Worm (Caenorhabditis elegans) whole organism, L4/young adult: ENCODE data around the gene slc-28.2.
"Not testable (repeated sequence)": the region's sequence is repeated elsewhere in the genome, so short reads cannot be mapped to it uniquely, and the experiment has no call there.

ENCODE experiments used
- W03F9.2 ChIP-seq: fragments of 150-350 bp; optimal IDR thresholded peaks from 2 replicates; lab custom pipeline; 2014; ENCODE audit warnings: missing biosample characterization, missing genetic modification characterization
- dao-5 ChIP-seq: sonication (generic microtip); optimal IDR thresholded peaks from 2 replicates; lab custom pipeline; 2016; ENCODE audit warnings: missing genotype, missing genetic modification characterization, moderate library complexity, missing compliant biosample characterization
- him-1 ChIP-seq: sonication (generic microtip); optimal IDR thresholded peaks from 2 replicates; lab custom pipeline; 2016; ENCODE audit warnings: missing genotype, missing genetic modification reagents, missing genetic modification characterization, missing compliant biosample characterization

Gene slc-28.2

ce11 chrV:3496880-3497279, 36.9 kb downstream of the slc-28.2 start, which contains the start of gene C07G3.15:
Gene C07G3.15 (minus strand): TSS chrV:3496980.
- TF ChIP-seq W03F9.2 (tag; lab: Kevin White, UChicago) = no peak
- no peak for TF ChIP-seq him-1
- no peak for TF ChIP-seq dao-5 (tag; lab: Kevin White, UChicago)

ce11 chrV:3502038-3502437, 42.0 kb downstream of the slc-28.2 start, which contains the start of the genes C07G3.8 and C07G3.10:
Gene C07G3.8 (minus strand): TSS chrV:3502138.
Gene C07G3.10 (plus strand): TSS chrV:3502307.
- TF ChIP-seq dao-5 (tag; lab: Kevin White, UChicago) (no peak), him-1 (no peak), W03F9.2 (tag; lab: Kevin White, UChicago) (no peak)

ce11 chrV:3505745-3506144, 45.7 kb downstream of the slc-28.2 start:
- TF ChIP-seq W03F9.2 (tag; lab: Kevin White, UChicago) (no peak), dao-5 (tag; lab: Kevin White, UChicago) (no peak), him-1 (no peak)

DNA sequence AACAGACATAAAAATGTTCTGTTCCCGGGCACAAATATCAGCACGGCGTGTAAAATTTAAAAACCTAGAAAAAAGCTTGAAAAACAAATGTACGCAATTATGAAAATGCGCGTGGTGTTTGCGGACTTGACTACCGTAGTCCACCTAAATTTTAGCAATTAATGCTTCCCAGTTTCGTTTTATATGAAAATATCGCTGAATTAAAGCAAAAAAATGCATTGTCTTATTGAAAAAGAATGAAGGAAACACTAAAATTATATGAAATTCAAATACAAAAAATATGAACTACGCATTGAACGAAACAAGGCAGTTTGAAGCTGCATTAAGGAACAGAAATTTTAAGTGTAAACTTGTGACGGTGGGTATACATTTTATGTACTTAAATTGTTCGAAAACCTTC, 46.2 kb downstream of the slc-28.2 start, which contains the start of gene ugt-64:
ugt-64 (minus strand) TSS at position 101 of the 400 bp plus-strand sequence.
- not testable (repeated sequence) for TF ChIP-seq him-1; dao-5 (tag; lab: Kevin White, UChicago); W03F9.2 (tag; lab: Kevin White, UChicago)

- no peak for TF ChIP-seq him-1
- TF ChIP-seq dao-5 (tag; lab: Kevin White, UChicago) = no peak
Measured at ce11 chrV:3507691-3508090, 47.7 kb downstream of the slc-28.2 start, which contains the start of gene str-225. Gene str-225 (plus strand): TSS chrV:3507822.

DNA sequence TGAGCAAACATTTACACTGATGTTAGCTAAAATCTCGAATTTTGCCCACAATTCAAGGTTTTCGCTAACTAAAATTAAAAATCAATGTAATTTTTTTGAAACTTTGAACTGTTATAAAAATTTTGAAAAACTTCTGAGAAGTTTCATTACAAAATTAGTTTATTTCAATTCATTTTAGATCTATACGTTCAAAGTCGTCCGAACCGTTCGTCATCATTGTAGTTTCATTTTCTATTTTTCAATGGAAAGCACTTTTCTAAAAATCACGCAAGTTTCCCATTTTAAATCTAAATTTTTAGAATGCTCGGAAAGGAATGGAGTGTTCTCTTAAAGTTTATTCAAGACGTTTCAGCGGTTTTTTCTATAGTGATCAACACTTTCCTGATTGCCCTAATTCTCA, 49.9 kb downstream of the slc-28.2 start, which contains the start of gene str-228:
str-228 (plus strand) TSS at position 301 of the 400 bp plus-strand sequence.
- TF ChIP-seq dao-5 (tag; lab: Kevin White, UChicago) (no peak), him-1 (no peak), W03F9.2 (tag; lab: Kevin White, UChicago) (no peak)

DNA sequence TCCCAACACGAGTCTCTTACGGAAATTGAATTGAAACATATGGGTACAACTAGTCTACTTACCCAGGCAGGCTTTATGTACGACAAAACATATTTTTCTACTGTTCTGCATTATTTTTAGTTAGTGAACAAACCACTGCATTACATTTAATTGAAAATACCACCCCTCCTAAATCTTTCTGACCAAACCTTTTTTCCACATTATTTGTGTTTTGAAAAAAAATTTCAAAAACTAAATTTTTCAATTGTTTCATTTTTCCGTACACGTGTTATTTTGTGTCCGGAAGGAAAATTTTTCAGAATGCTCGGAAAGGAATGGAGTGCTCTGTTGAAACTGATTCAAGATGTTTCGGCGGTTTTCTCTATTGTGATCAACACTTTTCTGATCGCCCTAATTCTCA, 52.4 kb downstream of the slc-28.2 start, which contains the start of gene str-226:
str-226 (plus strand) TSS at position 301 of the 400 bp plus-strand sequence.
- TF ChIP-seq W03F9.2 (tag; lab: Kevin White, UChicago) = no peak
- no peak for TF ChIP-seq dao-5 (tag; lab: Kevin White, UChicago)
- no peak for TF ChIP-seq him-1
